Worm (Caenorhabditis elegans): Measurements from ENCODE around the gene F54B3.1.

ce11 chrII:10203067-10203466 is 48.0 kb upstream of the F54B3.1 start:
- no peak for TF ChIP-seq tab-1 (GFP tag; IDR thresholded peaks at IDR 0.05)
- no peak for TF ChIP-seq ref-1 (GFP tag; conservative IDR thresholded peaks at IDR 0.05)
- no peak for TF ChIP-seq T22C8.4 (GFP tag; IDR thresholded peaks at IDR 0.05)
- TF ChIP-seq med-1 (GFP tag; optimal IDR thresholded peaks at IDR 0.05; ENCODE audit: insufficient read depth) = no peak
- TF ChIP-seq ztf-23 (GFP tag; IDR thresholded peaks at IDR 0.05) = no peak
- no peak for TF ChIP-seq ztf-29 (GFP tag; IDR thresholded peaks at IDR 0.05)
- no peak for TF ChIP-seq flt-1 (GFP tag; IDR thresholded peaks at IDR 0.05)
- TF ChIP-seq klf-2 (GFP tag; conservative IDR thresholded peaks at IDR 0.05) = no peak
